Worm (Caenorhabditis elegans) whole organism, young adult: Measurements from ENCODE around the gene F41F3.3.

Experiments used
- attf-3 ChIP-seq: fragments of 200-800 bp; sonication (Bioruptor generic); conservative IDR thresholded peaks from 2 replicates; pipeline ENCODE4 v1.3.6; 2022; ENCODE audit warnings: missing genetic modification reagents, missing genetic modification characterization, missing compliant biosample characterization
- dpl-1 ChIP-seq: fragments of 150-350 bp; optimal IDR thresholded peaks from 2 replicates; lab custom pipeline; 2014; ENCODE audit warnings: missing biosample characterization, missing genetic modification reagents, missing genetic modification characterization
- lir-1 ChIP-seq: fragments of 200-800 bp; sonication (Bioruptor generic); conservative IDR thresholded peaks from 2 replicates; pipeline ENCODE4 v1.3.6; 2022; ENCODE audit warnings: missing genetic modification reagents, missing genetic modification characterization, missing compliant biosample characterization
- madf-10 ChIP-seq: sonication (generic microtip); optimal IDR thresholded peaks from 2 replicates; lab custom pipeline; 2016; ENCODE audit warnings: mild to moderate bottlenecking, missing genetic modification characterization, missing compliant biosample characterization
- pbrm-1 ChIP-seq: fragments of 200-800 bp; sonication (Bioruptor generic); IDR thresholded peaks from 2 replicates; pipeline ENCODE4 v1.3.6; 2022; ENCODE audit warnings: missing genetic modification reagents, missing genetic modification characterization, missing compliant biosample characterization
- snpc-1.1 ChIP-seq: sonication (generic microtip); optimal IDR thresholded peaks from 2 replicates; lab custom pipeline; 2017; ENCODE audit warnings: missing genetic modification characterization, mild to moderate bottlenecking, missing compliant biosample characterization, antibody characterized with exemption, moderate library complexity, missing genotype, missing genetic modification reagents; ENCODE audit not compliant: insufficient read depth
- zfh-2 ChIP-seq: fragments of 200-800 bp; sonication (Bioruptor generic); conservative IDR thresholded peaks from 2 replicates; pipeline ENCODE4 v1.3.6; 2022; ENCODE audit warnings: missing genetic modification reagents, missing genetic modification characterization, missing compliant biosample characterization
- zim-3 ChIP-seq: sonication (generic microtip); optimal IDR thresholded peaks from 2 replicates; lab custom pipeline; 2017; ENCODE audit warnings: mild to moderate bottlenecking, missing genetic modification characterization, moderate library complexity, missing compliant biosample characterization

The F41F3.3 gene

DNA sequence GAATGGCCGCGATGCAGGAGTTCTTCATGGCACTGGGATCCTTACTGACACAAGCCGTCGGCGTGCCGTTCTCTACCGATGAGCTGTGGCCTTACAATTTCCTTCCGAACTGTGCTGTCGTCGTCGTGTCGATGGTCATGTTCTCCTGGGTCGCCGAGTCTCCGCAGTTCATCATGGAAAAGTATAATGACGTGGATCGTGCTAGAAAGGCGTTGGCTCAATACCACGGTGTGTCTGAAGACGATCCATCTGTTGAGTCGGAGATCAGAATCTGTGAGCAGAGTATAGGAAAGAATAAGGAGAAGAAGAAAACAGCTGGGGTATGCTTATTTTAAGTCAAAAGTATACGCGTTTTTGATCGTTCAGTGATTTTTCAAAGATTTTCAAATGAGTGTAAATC is 48.8 kb downstream of the F41F3.3 start:
- no peak for TF ChIP-seq madf-10 (tag; lab: Kevin White, UChicago)
- TF ChIP-seq zfh-2 (GFP tag; lab: Robert Waterston, UW), result peak; percentile 71; the same call in 1 of the 2 replicates

DNA sequence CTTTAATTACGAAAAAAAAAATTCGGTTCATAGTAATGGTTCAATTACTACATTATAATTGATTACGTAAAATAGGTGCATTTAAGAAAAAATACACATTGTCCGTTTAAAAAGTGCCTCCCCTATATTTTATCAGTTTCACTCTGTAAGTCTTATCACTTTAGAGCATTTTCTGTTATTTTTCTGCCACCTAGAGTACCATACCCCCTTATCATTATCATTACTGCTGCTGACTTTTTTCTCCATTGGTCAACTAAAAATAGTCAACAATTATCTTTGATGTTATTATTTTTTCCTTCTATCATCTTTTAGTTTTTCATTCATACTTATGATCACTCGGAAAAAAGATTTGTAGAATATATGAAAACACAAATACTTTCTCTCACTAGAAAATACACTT is 49.5 kb downstream of the F41F3.3 start:
- no peak for TF ChIP-seq attf-3 (GFP tag; lab: Robert Waterston, UW)
- no peak for TF ChIP-seq zfh-2 (GFP tag; lab: Robert Waterston, UW)
- TF ChIP-seq dpl-1 (GFP tag; lab: Kevin White, UChicago), result no peak
- no peak for TF ChIP-seq snpc-1.1 (tag; lab: Kevin White, UChicago)
- no peak for TF ChIP-seq lir-1 (GFP tag; lab: Robert Waterston, UW)
- TF ChIP-seq zim-3 (tag; lab: Kevin White, UChicago), result no peak
- TF ChIP-seq pbrm-1 (GFP tag; lab: Robert Waterston, UW), result no peak
